Worm (Caenorhabditis elegans) whole organism, L1 larva: Measurements from ENCODE around the gene ugt-5.

Experiments
- aha-1 ChIP-seq: fragments of 150-350 bp; optimal IDR thresholded peaks from 2 replicates; lab custom pipeline; 2014; ENCODE audit warnings: missing biosample characterization, missing genetic modification characterization
- egl-27 ChIP-seq, 2 experiments: fragments of 150-350 bp in 1 of 2; sonication (generic microtip); optimal IDR thresholded peaks; 3 replicates each; lab custom pipeline; 2017 to 2018; ENCODE audit warnings: missing biosample characterization in 2 of 2, missing genetic modification characterization in 2 of 2, missing genetic modification reagents in 2 of 2
- lin-35 ChIP-seq, 2 experiments: fragments of 150-350 bp; optimal IDR thresholded peaks; 2 replicates each; lab custom pipeline; 2014; ENCODE audit warnings: missing biosample characterization in 2 of 2, missing genetic modification characterization in 2 of 2, missing genetic modification reagents in 2 of 2
- mdl-1 ChIP-seq, 2 experiments: fragments of 150-350 bp; optimal IDR thresholded peaks; 2 replicates each; lab custom pipeline; 2014 to 2017; ENCODE audit warnings: missing biosample characterization in 2 of 2, missing genetic modification characterization in 2 of 2, inconsistent platforms in 1 of 2
- mep-1 ChIP-seq: fragments of 150-350 bp; optimal IDR thresholded peaks from 2 replicates; lab custom pipeline; 2014; ENCODE audit warnings: missing biosample characterization, missing genetic modification characterization
- nhr-237 ChIP-seq: fragments of 150-350 bp; optimal IDR thresholded peaks from 2 replicates; lab custom pipeline; 2014; ENCODE audit warnings: missing biosample characterization, missing genetic modification characterization
- nhr-28 ChIP-seq: fragments of 150-350 bp; optimal IDR thresholded peaks from 2 replicates; lab custom pipeline; 2014; ENCODE audit warnings: missing biosample characterization, missing genetic modification characterization
- pqm-1 ChIP-seq: sonication (generic microtip); optimal IDR thresholded peaks from 3 replicates; lab custom pipeline; 2017; ENCODE audit warnings: missing biosample characterization, missing genetic modification characterization
- snpc-4 ChIP-seq: fragments of 150-350 bp; optimal IDR thresholded peaks from 2 replicates; lab custom pipeline; 2014; ENCODE audit warnings: missing biosample characterization, missing genetic modification characterization
- snu-23 ChIP-seq: sonication (generic microtip); optimal IDR thresholded peaks from 2 replicates; lab custom pipeline; 2016; ENCODE audit warnings: missing genetic modification characterization, missing compliant biosample characterization
- tbx-2 ChIP-seq: sonication (generic microtip); optimal IDR thresholded peaks from 2 replicates; lab custom pipeline; 2016; ENCODE audit warnings: missing genetic modification characterization, missing compliant biosample characterization

ce11 chrV:12803274-12803673, 10.5 kb upstream of the ugt-5 start, which contains the start of gene srbc-45:
- TF ChIP-seq pqm-1 (tag; lab: Kevin White, UChicago) (no peak), nhr-28 (no peak), mdl-1 (tag; optimal IDR thresholded peaks at IDR 0.05; lab: Kevin White, UChicago) (no peak), tbx-2 (tag; lab: Kevin White, UChicago) (no peak), aha-1 (tag; lab: Kevin White, UChicago) (no peak), lin-35 (GFP tag; optimal IDR thresholded peaks at IDR 0.05; lab: Kevin White, UChicago) (no peak), egl-27 (tag; optimal IDR thresholded peaks at IDR 0.05; lab: Kevin White, UChicago) (no peak), nhr-237 (tag; lab: Kevin White, UChicago) (no peak), snpc-4 (tag; lab: Kevin White, UChicago) (no peak), mep-1 (tag; lab: Kevin White, UChicago) (no peak), snu-23 (GFP tag; lab: Kevin White, UChicago) (no peak)
